Fruit fly (Drosophila melanogaster) whole organism, pupa: ENCODE results near the gene hook.

Experiments used
- CG10348 ChIP-seq: fragments of 200-800 bp; sonication (Bioruptor generic); IDR thresholded peaks from 2 replicates; pipeline ENCODE4 v1.3.6; 2022; ENCODE audit warnings: missing biosample characterization, missing genetic modification characterization
- CG12605 ChIP-seq: fragments of 200-800 bp; sonication (Bioruptor generic); IDR thresholded peaks from 2 replicates; pipeline ENCODE4 v1.3.6; 2022; ENCODE audit warnings: missing biosample characterization, missing genetic modification characterization
- CG13204 ChIP-seq: fragments of 200-800 bp; sonication (Bioruptor generic); optimal IDR thresholded peaks from 2 replicates; lab custom pipeline; 2018; ENCODE audit warnings: missing biosample characterization, mild to moderate bottlenecking, missing genetic modification characterization, moderate library complexity
- CG14655 ChIP-seq: fragments of 200-800 bp; sonication (Bioruptor generic); optimal IDR thresholded peaks from 3 replicates; lab custom pipeline; 2017; ENCODE audit warnings: mild to moderate bottlenecking, missing biosample characterization, missing genetic modification reagents, missing genetic modification characterization
- CG15710 ChIP-seq: fragments of 200-800 bp; sonication (Bioruptor generic); optimal IDR thresholded peaks from 2 replicates; lab custom pipeline; 2018; ENCODE audit warnings: missing biosample characterization, mild to moderate bottlenecking, missing genetic modification characterization, moderate library complexity
- CG17806 ChIP-seq: fragments of 200-800 bp; sonication (Bioruptor generic); optimal IDR thresholded peaks from 2 replicates; lab custom pipeline; 2018; ENCODE audit warnings: missing biosample characterization, mild to moderate bottlenecking, missing genetic modification characterization, moderate library complexity
- CG32121 ChIP-seq: fragments of 200-800 bp; sonication (Bioruptor generic); IDR thresholded peaks from 2 replicates; pipeline ENCODE4 v1.3.6; 2022; ENCODE audit warnings: missing biosample characterization, missing genetic modification characterization
- CG34367 ChIP-seq: fragments of 200-800 bp; sonication (Bioruptor generic); optimal IDR thresholded peaks from 2 replicates; lab custom pipeline; 2018; ENCODE audit warnings: missing biosample characterization, mild to moderate bottlenecking, missing genetic modification characterization
- CG4496 ChIP-seq: fragments of 200-800 bp; sonication (Bioruptor generic); IDR thresholded peaks from 3 replicates; pipeline ENCODE4 v1.3.6; 2022; ENCODE audit warnings: missing biosample characterization, missing genetic modification characterization
- CG8159 ChIP-seq: fragments of 200-800 bp; sonication (Bioruptor generic); optimal IDR thresholded peaks from 3 replicates; lab custom pipeline; 2018; ENCODE audit warnings: missing biosample characterization, mild to moderate bottlenecking, missing genetic modification characterization, moderate library complexity
- CG8301 ChIP-seq: fragments of 200-800 bp; sonication (Bioruptor generic); optimal IDR thresholded peaks from 2 replicates; lab custom pipeline; 2018; ENCODE audit warnings: missing biosample characterization, mild to moderate bottlenecking, missing genetic modification characterization
- CG9948 ChIP-seq: fragments of 200-800 bp; sonication (Bioruptor generic); optimal IDR thresholded peaks from 2 replicates; lab custom pipeline; 2018; ENCODE audit warnings: missing biosample characterization, mild to moderate bottlenecking, missing genetic modification characterization, moderate library complexity
- D1 ChIP-seq: fragments of 200-800 bp; sonication (Bioruptor generic); optimal IDR thresholded peaks from 2 replicates; lab custom pipeline; 2018; ENCODE audit warnings: missing biosample characterization, mild to moderate bottlenecking, missing genetic modification characterization, moderate library complexity
- EcR ChIP-seq: fragments of 200-800 bp; sonication (Bioruptor generic); optimal IDR thresholded peaks from 3 replicates; lab custom pipeline; 2019; ENCODE audit warnings: missing biosample characterization, missing genetic modification characterization, mild to moderate bottlenecking, moderate library complexity, missing genetic modification reagents
- Ets98B ChIP-seq: fragments of 200-800 bp; sonication (Bioruptor generic); IDR thresholded peaks from 2 replicates; pipeline ENCODE4 v1.3.6; 2022; ENCODE audit warnings: missing biosample characterization, missing genetic modification characterization
- Pif1A ChIP-seq: fragments of 200-800 bp; sonication (Bioruptor generic); optimal IDR thresholded peaks from 3 replicates; lab custom pipeline; 2016; ENCODE audit warnings: missing biosample characterization, missing genetic modification characterization
- Pif1B ChIP-seq: fragments of 200-800 bp; sonication (Bioruptor generic); optimal IDR thresholded peaks from 3 replicates; lab custom pipeline; 2016; ENCODE audit warnings: missing biosample characterization, missing genetic modification characterization
- Snoo ChIP-seq: fragments of 200-800 bp; sonication (Bioruptor generic); optimal IDR thresholded peaks from 3 replicates; lab custom pipeline; 2017; ENCODE audit warnings: missing biosample characterization, mild to moderate bottlenecking, missing genetic modification characterization, inconsistent platforms
- fd96Ca ChIP-seq: fragments of 200-800 bp; sonication (Bioruptor generic); IDR thresholded peaks from 3 replicates; pipeline ENCODE4 v1.3.6; 2022; ENCODE audit warnings: missing biosample characterization, missing genetic modification characterization
- gl ChIP-seq: fragments of 200-800 bp; sonication (Bioruptor generic); optimal IDR thresholded peaks from 2 replicates; lab custom pipeline; 2018; ENCODE audit warnings: missing biosample characterization, mild to moderate bottlenecking, missing genetic modification characterization
- rn ChIP-seq: fragments of 200-800 bp; sonication (Bioruptor generic); IDR thresholded peaks from 2 replicates; pipeline ENCODE4 v1.3.6; 2022; ENCODE audit warnings: missing biosample characterization, missing genetic modification characterization

The hook gene

DNA sequence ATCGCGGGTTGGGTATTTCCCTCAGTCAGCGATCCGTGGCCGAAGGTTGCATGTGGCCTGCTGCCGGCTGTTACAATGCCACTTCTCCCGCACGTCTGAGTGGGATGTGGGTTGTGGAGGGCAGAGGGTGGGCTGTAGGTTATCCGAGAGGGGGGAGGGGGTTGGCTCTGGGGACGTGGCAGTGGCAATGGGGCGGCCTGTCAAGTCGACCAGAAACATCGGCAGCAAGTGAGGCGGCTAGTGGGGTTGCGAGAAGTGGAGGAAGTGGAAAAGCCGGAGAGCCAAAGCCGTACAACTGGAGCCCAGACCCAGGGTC lies 8.6 kb downstream of the hook start:
- TF ChIP-seq CG17806 (tag; lab: Kevin White, UChicago): no peak
- TF ChIP-seq CG15710: no peak
- peak; percentile 25 for TF ChIP-seq CG13204
- no peak for TF ChIP-seq Pif1B (GFP tag; lab: Kevin White, UChicago)
- no peak for TF ChIP-seq Snoo (tag; lab: Kevin White, UChicago)
- no peak for TF ChIP-seq CG8301 (tag; lab: Kevin White, UChicago)
- 0 out of 3 replicates have a peak, but pooled peaks have one; percentile 9 for TF ChIP-seq fd96Ca (GFP tag; lab: Robert Waterston, UW)
- no peak for TF ChIP-seq D1 (tag; lab: Kevin White, UChicago)
- no peak for TF ChIP-seq EcR (GFP tag; lab: Kevin White, UChicago)

DNA sequence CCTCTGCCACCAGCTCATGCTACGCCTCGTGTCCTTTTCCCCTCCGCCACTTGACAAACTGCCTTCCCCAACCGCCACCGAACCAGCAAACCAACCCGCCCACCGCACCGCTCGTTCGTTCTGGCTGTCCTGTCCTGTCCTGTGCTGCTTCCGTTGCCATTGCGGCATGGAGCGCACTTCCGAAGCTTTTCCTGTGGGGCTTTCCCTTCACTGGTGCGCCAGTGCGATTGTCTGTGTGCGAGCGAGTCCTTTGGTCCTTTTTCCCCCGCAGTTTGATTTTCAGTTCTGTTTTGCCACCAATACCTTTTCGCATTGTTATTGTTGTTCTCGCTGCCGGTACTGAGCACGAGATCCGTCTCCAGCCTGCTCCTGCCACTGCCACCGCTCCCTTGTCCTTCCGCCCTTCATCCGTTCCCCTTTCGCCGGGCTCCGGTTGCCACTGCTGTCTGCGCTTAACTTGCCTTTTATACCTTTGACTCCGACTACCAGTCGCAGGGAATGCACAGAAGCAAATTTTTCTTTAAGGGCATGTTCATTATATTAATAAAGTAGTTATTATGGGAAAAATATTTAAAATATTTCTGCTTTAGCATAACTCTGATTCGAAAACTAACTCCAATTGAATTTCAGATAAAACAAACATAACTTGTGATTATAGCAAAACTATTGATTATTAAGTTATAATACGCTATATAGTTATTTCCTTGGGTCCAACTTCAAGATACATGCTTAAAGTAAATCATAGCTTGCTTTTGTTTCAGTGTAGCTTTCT lies 9.1 kb downstream of the hook start:
- peak; percentile 86 for TF ChIP-seq CG8159 (tag; lab: Kevin White, UChicago)
- TF ChIP-seq fd96Ca (GFP tag; lab: Robert Waterston, UW): no peak
- TF ChIP-seq CG10348: no peak
- TF ChIP-seq CG13204: peak; percentile 44
- TF ChIP-seq Snoo (tag; lab: Kevin White, UChicago): peak; percentile 56
- peak; percentile 72 for TF ChIP-seq CG14655 (GFP tag; lab: Kevin White, UChicago)
- no peak for TF ChIP-seq Ets98B (GFP tag; lab: Robert Waterston, UW)
- TF ChIP-seq CG9948 (tag; lab: Kevin White, UChicago): peak; percentile 74
- peak; percentile 84 for TF ChIP-seq CG15710
- TF ChIP-seq CG34367 (tag; lab: Kevin White, UChicago): peak; percentile 57
- TF ChIP-seq EcR (GFP tag; lab: Kevin White, UChicago): no peak
- no peak for TF ChIP-seq CG12605 (GFP tag; lab: Robert Waterston, UW)
- TF ChIP-seq CG8301 (tag; lab: Kevin White, UChicago): peak; percentile 53
- no peak for TF ChIP-seq CG32121 (GFP tag; lab: Robert Waterston, UW)
- no peak for TF ChIP-seq gl (tag; lab: Kevin White, UChicago)
- peak; percentile 70 for TF ChIP-seq CG17806 (tag; lab: Kevin White, UChicago)
- peak; percentile 38 for TF ChIP-seq Pif1A
- TF ChIP-seq Pif1B (GFP tag; lab: Kevin White, UChicago): peak; percentile 21

DNA sequence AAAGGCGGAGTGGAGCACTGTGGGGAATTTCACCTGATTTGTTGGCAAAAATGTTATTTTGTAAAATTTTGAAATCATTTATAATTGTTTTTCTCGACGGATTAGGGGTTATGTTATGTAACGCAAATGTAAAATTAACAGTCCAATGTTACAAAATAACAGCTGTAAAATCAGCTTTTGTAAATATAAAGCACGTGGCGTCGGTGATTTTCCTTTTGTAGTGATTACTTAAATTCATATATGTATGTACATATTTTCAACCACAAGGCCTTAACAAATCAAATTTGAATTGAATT lies 11.1 kb downstream of the hook start, which contains the start of gene CG15172:
CG15172 (plus strand) TSS at position 197 of the 296 bp plus-strand sequence.
- TF ChIP-seq CG13204 (no peak), EcR (GFP tag; lab: Kevin White, UChicago) (no peak), CG8159 (tag; lab: Kevin White, UChicago) (no peak), Pif1B (GFP tag; lab: Kevin White, UChicago) (no peak), CG10348 (no peak), fd96Ca (GFP tag; lab: Robert Waterston, UW) (no peak), gl (tag; lab: Kevin White, UChicago) (no peak), Pif1A (no peak), CG14655 (GFP tag; lab: Kevin White, UChicago) (no peak), CG4496 (GFP tag; lab: Robert Waterston, UW) (no peak), rn (GFP tag; lab: Robert Waterston, UW) (no peak), D1 (tag; lab: Kevin White, UChicago) (no peak), CG34367 (tag; lab: Kevin White, UChicago) (no peak), CG12605 (GFP tag; lab: Robert Waterston, UW) (no peak), Ets98B (GFP tag; lab: Robert Waterston, UW) (no peak), CG17806 (tag; lab: Kevin White, UChicago) (no peak), CG32121 (GFP tag; lab: Robert Waterston, UW) (no peak)

DNA sequence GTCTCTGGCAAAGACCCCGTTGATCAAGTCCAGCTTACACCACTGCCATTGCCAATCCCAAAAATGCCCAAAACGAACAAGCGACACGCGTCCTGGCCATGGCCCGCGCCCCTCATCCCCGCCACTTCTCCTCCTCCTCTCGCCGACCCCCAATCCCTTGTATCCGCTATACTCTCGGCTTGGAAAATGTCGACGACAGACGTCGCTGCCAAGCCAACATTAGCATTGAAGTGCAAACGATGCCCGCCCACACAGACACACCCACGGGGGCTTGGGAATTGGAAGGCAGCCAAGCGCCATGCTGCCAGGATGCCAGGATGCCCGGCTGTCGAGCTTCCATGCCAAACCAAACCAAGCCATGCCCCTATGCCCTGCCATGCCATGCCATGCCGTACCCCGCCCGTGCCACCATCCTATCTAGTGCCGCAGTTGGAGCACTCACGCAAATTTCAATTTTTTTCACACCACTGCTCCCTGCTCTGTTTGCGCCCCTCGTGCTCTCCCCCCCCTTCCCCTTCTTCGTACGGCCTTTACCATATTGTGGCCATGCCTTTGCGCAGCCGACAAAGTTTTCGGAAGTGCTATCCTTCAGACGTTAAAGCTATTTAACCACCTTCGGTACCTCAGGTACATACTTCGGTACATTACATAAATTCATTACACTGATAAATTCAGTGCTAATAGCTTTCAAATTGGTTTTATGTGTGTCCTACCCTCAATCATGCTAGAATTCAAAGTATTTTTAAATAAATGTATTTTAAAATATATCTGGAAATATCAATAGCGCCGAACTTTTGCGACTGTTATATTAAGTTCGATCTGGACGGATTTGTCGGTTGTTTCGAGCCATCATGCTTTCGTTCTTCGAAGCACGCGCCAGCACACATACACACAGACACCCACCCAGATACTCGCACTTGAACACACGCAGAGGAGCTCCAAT lies 11.7 kb downstream of the hook start:
- TF ChIP-seq EcR (GFP tag; lab: Kevin White, UChicago) (peak; percentile 9), Snoo (tag; lab: Kevin White, UChicago) (peak; percentile 87), D1 (tag; lab: Kevin White, UChicago) (peak; percentile 30), CG34367 (tag; lab: Kevin White, UChicago) (peak; percentile 83), Ets98B (GFP tag; lab: Robert Waterston, UW) (no peak), Pif1B (GFP tag; lab: Kevin White, UChicago) (peak; percentile 91), CG13204 (peak; percentile 72), CG10348 (no peak), CG12605 (GFP tag; lab: Robert Waterston, UW) (peak; percentile 49; the same call in 1 of the 2 replicates), CG8301 (tag; lab: Kevin White, UChicago) (peak; percentile 81), CG8159 (tag; lab: Kevin White, UChicago) (peak; percentile 89), CG9948 (tag; lab: Kevin White, UChicago) (peak; percentile 85), CG17806 (tag; lab: Kevin White, UChicago) (peak; percentile 78), CG32121 (GFP tag; lab: Robert Waterston, UW) (no peak), rn (GFP tag; lab: Robert Waterston, UW) (no peak), CG4496 (GFP tag; lab: Robert Waterston, UW) (0 out of 3 replicates have a peak, but pooled peaks have one; percentile 47), gl (tag; lab: Kevin White, UChicago) (peak; percentile 75), fd96Ca (GFP tag; lab: Robert Waterston, UW) (no peak; the same call in 2 of the 3 replicates), CG15710 (peak; percentile 93), Pif1A (peak; percentile 81), CG14655 (GFP tag; lab: Kevin White, UChicago) (peak; percentile 86)
